Worm (Caenorhabditis elegans) whole organism, L1 larva: ENCODE measurements around the gene F25B5.3.
A peak's percentile ranks its signal among the peaks of the same experiment; 100 is the strongest.

Experiments used
- C16A3.4 ChIP-seq: fragments of 150-350 bp; optimal IDR thresholded peaks from 2 replicates; lab custom pipeline; 2014; ENCODE audit warnings: missing biosample characterization, missing genetic modification characterization
- F16B12.6 ChIP-seq: fragments of 150-350 bp; optimal IDR thresholded peaks from 2 replicates; lab custom pipeline; 2014; ENCODE audit warnings: missing biosample characterization, missing genetic modification characterization
- aha-1 ChIP-seq: fragments of 150-350 bp; optimal IDR thresholded peaks from 2 replicates; lab custom pipeline; 2014; ENCODE audit warnings: missing biosample characterization, missing genetic modification characterization
- alr-1 ChIP-seq: fragments of 200-800 bp; sonication (Bioruptor generic); optimal IDR thresholded peaks from 2 replicates; lab custom pipeline; 2018; ENCODE audit warnings: borderline replicate concordance, mild to moderate bottlenecking, missing genetic modification characterization, missing compliant biosample characterization
- ceh-88 ChIP-seq: fragments of 200-800 bp; sonication (Bioruptor generic); IDR thresholded peaks from 2 replicates; pipeline ENCODE4 v1.3.6; 2022; ENCODE audit warnings: missing genetic modification characterization, missing compliant biosample characterization
- dpl-1 ChIP-seq, 3 experiments: fragments of 150-350 bp in 2 of 3; sonication (generic microtip) in 1 of 3; optimal IDR thresholded peaks; 2 replicates each; lab custom pipeline; 2014 to 2017; ENCODE audit warnings: missing biosample characterization in 3 of 3, missing genetic modification characterization in 3 of 3, missing genetic modification reagents in 3 of 3
- efl-1 ChIP-seq, 4 experiments: fragments of 150-350 bp; optimal IDR thresholded peaks in 3 of 4; peaks in 1 of 4; 1 replicate in 1 of 4; 2 replicates in 3 of 4; lab custom pipeline; 2014; ENCODE audit warnings: missing biosample characterization in 2 of 4, missing genetic modification characterization in 2 of 4, missing genetic modification reagents in 2 of 4
- efl-3 ChIP-seq: fragments of 200-800 bp; sonication (Bioruptor generic); optimal IDR thresholded peaks from 2 replicates; lab custom pipeline; 2018; ENCODE audit warnings: mild to moderate bottlenecking, missing genetic modification characterization, missing compliant biosample characterization
- fkh-4 ChIP-seq: sonication (generic microtip); optimal IDR thresholded peaks from 2 replicates; lab custom pipeline; 2016; ENCODE audit warnings: missing compliant biosample characterization, missing genetic modification characterization, borderline replicate concordance
- fos-1 ChIP-seq: fragments of 150-350 bp; optimal IDR thresholded peaks from 2 replicates; lab custom pipeline; 2014; ENCODE audit warnings: missing biosample characterization, missing genetic modification characterization
- grh-1 ChIP-seq: fragments of 200-800 bp; sonication (Bioruptor generic); IDR thresholded peaks from 2 replicates; pipeline ENCODE4 v1.3.6; 2022; ENCODE audit warnings: missing genetic modification reagents, missing genetic modification characterization, missing compliant biosample characterization
- hlh-17 ChIP-seq: fragments of 200-800 bp; sonication (Bioruptor generic); optimal IDR thresholded peaks from 2 replicates; lab custom pipeline; 2018; ENCODE audit warnings: missing genetic modification characterization, mild to moderate bottlenecking, missing compliant biosample characterization, moderate library complexity, borderline replicate concordance
- hpl-2 ChIP-seq: fragments of 150-350 bp; optimal IDR thresholded peaks from 2 replicates; lab custom pipeline; 2014; ENCODE audit warnings: missing biosample characterization, missing genetic modification reagents, missing genetic modification characterization
- irx-1 ChIP-seq: sonication (generic microtip); optimal IDR thresholded peaks from 2 replicates; lab custom pipeline; 2016; ENCODE audit warnings: missing genetic modification characterization, missing compliant biosample characterization
- isw-1 ChIP-seq: fragments of 200-800 bp; sonication (Bioruptor generic); IDR thresholded peaks from 2 replicates; pipeline ENCODE4 v1.3.6; 2022; ENCODE audit warnings: missing genetic modification characterization, missing compliant biosample characterization
- jun-1 ChIP-seq: fragments of 150-350 bp; optimal IDR thresholded peaks from 2 replicates; lab custom pipeline; 2014; ENCODE audit warnings: missing biosample characterization, missing genetic modification reagents, missing genetic modification characterization
- lin-14 ChIP-seq: fragments of 200-800 bp; sonication (Bioruptor generic); optimal IDR thresholded peaks from 2 replicates; lab custom pipeline; 2018; ENCODE audit warnings: mild to moderate bottlenecking, missing genetic modification characterization, moderate library complexity, missing compliant biosample characterization
- lin-15B ChIP-seq: fragments of 150-350 bp; sonication (generic microtip); optimal IDR thresholded peaks from 3 replicates; lab custom pipeline; 2014; ENCODE audit warnings: missing biosample characterization, missing genetic modification characterization
- lin-39 ChIP-seq: fragments of 150-350 bp; optimal IDR thresholded peaks from 2 replicates; lab custom pipeline; 2014; ENCODE audit warnings: missing biosample characterization, missing genetic modification reagents, missing genetic modification characterization
- mdl-1 ChIP-seq, 2 experiments: fragments of 150-350 bp; optimal IDR thresholded peaks; 2 replicates each; lab custom pipeline; 2014 to 2017; ENCODE audit warnings: missing biosample characterization in 2 of 2, missing genetic modification characterization in 2 of 2, inconsistent platforms in 1 of 2
- mep-1 ChIP-seq: fragments of 150-350 bp; optimal IDR thresholded peaks from 2 replicates; lab custom pipeline; 2014; ENCODE audit warnings: missing biosample characterization, missing genetic modification characterization
- nhr-11 ChIP-seq: fragments of 150-350 bp; optimal IDR thresholded peaks from 2 replicates; lab custom pipeline; 2014; ENCODE audit warnings: missing biosample characterization, missing genetic modification characterization
- nhr-12 ChIP-seq: sonication (generic microtip); optimal IDR thresholded peaks from 2 replicates; lab custom pipeline; 2017; ENCODE audit warnings: missing biosample characterization, missing genetic modification characterization
- nhr-71 ChIP-seq: sonication (generic microtip); optimal IDR thresholded peaks from 2 replicates; lab custom pipeline; 2016; ENCODE audit warnings: mild to moderate bottlenecking, missing genetic modification characterization, moderate library complexity, missing compliant biosample characterization
- nhr-76 ChIP-seq: sonication (generic microtip); optimal IDR thresholded peaks from 2 replicates; lab custom pipeline; 2017; ENCODE audit warnings: missing biosample characterization, missing genetic modification characterization
- nhr-85 ChIP-seq: sonication (generic microtip); peaks from one replicate; lab custom pipeline; 2016; ENCODE audit warnings: missing genetic modification characterization, inconsistent platforms, missing compliant biosample characterization
- pax-3 ChIP-seq: fragments of 200-800 bp; sonication (Bioruptor generic); optimal IDR thresholded peaks from 2 replicates; lab custom pipeline; 2018; ENCODE audit warnings: mild to moderate bottlenecking, missing genetic modification characterization, moderate library complexity, missing compliant biosample characterization
- skn-1 ChIP-seq: fragments of 150-350 bp; optimal IDR thresholded peaks from 2 replicates; lab custom pipeline; 2014; ENCODE audit warnings: missing biosample characterization, missing genetic modification characterization
- snu-23 ChIP-seq: sonication (generic microtip); optimal IDR thresholded peaks from 2 replicates; lab custom pipeline; 2016; ENCODE audit warnings: missing genetic modification characterization, missing compliant biosample characterization
- sox-4 ChIP-seq: sonication (generic microtip); optimal IDR thresholded peaks from 2 replicates; lab custom pipeline; 2016; ENCODE audit warnings: missing genetic modification characterization, missing compliant biosample characterization
- sptf-1 ChIP-seq: fragments of 150-350 bp; optimal IDR thresholded peaks from 2 replicates; lab custom pipeline; 2014; ENCODE audit warnings: missing biosample characterization, missing genetic modification characterization
- sup-37 ChIP-seq: fragments of 200-800 bp; sonication (Bioruptor generic); optimal IDR thresholded peaks from 2 replicates; lab custom pipeline; 2018; ENCODE audit warnings: mild to moderate bottlenecking, missing genetic modification characterization, missing compliant biosample characterization
- swsn-7 ChIP-seq: sonication (generic microtip); optimal IDR thresholded peaks from 2 replicates; lab custom pipeline; 2016; ENCODE audit warnings: missing genetic modification characterization, missing compliant biosample characterization
- tbx-2 ChIP-seq: sonication (generic microtip); optimal IDR thresholded peaks from 2 replicates; lab custom pipeline; 2016; ENCODE audit warnings: missing genetic modification characterization, missing compliant biosample characterization
- tlp-1 ChIP-seq: fragments of 150-350 bp; optimal IDR thresholded peaks from 2 replicates; lab custom pipeline; 2014; ENCODE audit warnings: missing biosample characterization, missing genetic modification characterization
- zip-4 ChIP-seq: fragments of 200-800 bp; sonication (Bioruptor generic); optimal IDR thresholded peaks from 2 replicates; lab custom pipeline; 2018; ENCODE audit warnings: mild to moderate bottlenecking, missing genetic modification characterization, moderate library complexity, missing compliant biosample characterization
- ztf-11 ChIP-seq, 2 experiments: sonication (generic microtip); optimal IDR thresholded peaks; 2 replicates each; lab custom pipeline; 2016 to 2017; ENCODE audit warnings: missing genetic modification characterization in 2 of 2, missing biosample characterization in 1 of 2, missing compliant biosample characterization in 1 of 2

The F25B5.3 gene

DNA sequence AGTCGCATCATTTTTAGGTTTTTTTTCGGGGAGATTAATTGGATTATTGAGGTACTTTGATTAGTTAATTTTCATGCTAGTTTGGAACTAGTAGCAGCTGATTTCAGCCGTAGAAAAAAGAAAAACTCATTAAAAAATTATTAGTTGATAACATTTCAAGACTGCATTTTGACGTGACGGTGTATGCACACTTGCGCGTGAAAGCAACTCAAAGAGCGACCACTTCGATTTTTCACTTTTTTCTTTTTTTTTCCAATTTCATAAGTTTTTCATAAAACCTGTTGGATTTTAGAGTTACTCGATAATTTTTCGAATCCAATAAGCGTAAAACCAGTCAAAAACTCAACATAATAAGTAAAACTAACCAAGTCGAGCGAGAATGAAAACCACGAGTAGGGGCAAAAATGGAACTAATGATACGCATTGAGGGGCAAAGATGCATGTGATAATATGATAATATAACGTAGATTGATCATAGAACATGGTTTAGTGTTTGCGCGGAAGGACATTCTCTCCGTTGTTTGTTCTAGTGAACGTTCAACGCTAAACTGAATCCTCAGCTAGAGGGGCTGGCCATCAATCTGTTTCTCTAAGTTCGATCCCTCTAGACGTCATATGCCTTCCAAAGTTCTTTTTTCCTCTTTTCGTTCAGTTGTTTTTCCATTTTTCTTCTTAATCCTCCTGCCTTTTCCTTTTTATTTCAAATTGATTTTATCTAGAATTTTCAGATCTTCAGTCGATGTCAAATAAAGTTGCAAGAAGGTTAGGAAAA, at the start of gene F25B5.3, which contains the start of gene F25B5.6 (continued):
- TF ChIP-seq ztf-11 (tag; optimal IDR thresholded peaks at IDR 0.05; lab: Kevin White, UChicago) (no peak), sptf-1 (tag; lab: Kevin White, UChicago) (no peak), isw-1 (GFP tag; lab: Robert Waterston, UW) (no peak), dpl-1 (GFP tag; optimal IDR thresholded peaks at IDR 0.05; lab: Kevin White, UChicago) (peak in 2 of 3 experiments; percentile 12 to 50), jun-1 (tag; lab: Kevin White, UChicago) (no peak), lin-14 (GFP tag; lab: Kevin White, UChicago) (peak; percentile 51), swsn-7 (tag; lab: Kevin White, UChicago) (peak; percentile 10), nhr-11 (no peak), sup-37 (GFP tag; lab: Kevin White, UChicago) (no peak), mep-1 (peak; percentile 61), tbx-2 (tag; lab: Kevin White, UChicago) (no peak), fos-1 (tag; lab: Kevin White, UChicago) (no peak), skn-1 (tag; lab: Kevin White, UChicago) (peak; percentile 53), tlp-1 (tag; lab: Kevin White, UChicago) (no peak), mdl-1 (tag; optimal IDR thresholded peaks at IDR 0.05; lab: Kevin White, UChicago) (no peak), grh-1 (GFP tag; lab: Robert Waterston, UW) (no peak), efl-3 (no peak), C16A3.4 (tag; lab: Kevin White, UChicago) (peak; percentile 38), ceh-88 (GFP tag; lab: Robert Waterston, UW) (no peak), nhr-71 (tag; lab: Kevin White, UChicago) (peak; percentile 57), nhr-85 (tag; lab: Kevin White, UChicago) (peak; percentile 79), snu-23 (GFP tag; lab: Kevin White, UChicago) (peak; percentile 58), alr-1 (no peak), irx-1 (tag; lab: Kevin White, UChicago) (no peak), pax-3 (tag; lab: Kevin White, UChicago) (no peak), F16B12.6 (tag; lab: Kevin White, UChicago) (peak; percentile 83), aha-1 (tag; lab: Kevin White, UChicago) (no peak), lin-15B (no peak), sox-4 (tag; lab: Kevin White, UChicago) (no peak), lin-39 (tag; lab: Kevin White, UChicago) (no peak), nhr-12 (no peak), nhr-76 (tag; lab: Kevin White, UChicago) (no peak), hlh-17 (GFP tag; lab: Kevin White, UChicago) (no peak)

DNA sequence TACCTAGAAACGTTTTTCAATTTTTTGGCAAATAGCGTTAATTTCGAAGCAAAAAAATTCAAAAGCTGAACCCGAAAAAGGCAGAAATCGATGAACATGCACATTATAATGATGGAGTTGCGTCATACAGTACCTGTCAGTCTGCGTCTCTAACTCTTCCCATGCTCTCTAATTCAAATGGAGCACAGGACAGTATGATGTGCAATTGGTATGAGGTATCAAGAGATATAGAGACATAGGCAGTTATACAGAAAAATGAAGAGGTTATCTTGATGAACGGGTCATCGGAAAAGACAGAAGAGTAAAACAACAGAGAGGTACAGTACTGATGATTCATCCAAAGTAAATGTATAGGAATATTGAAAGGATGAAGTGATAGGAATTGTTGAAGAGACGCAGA, 48.0 kb upstream of the F25B5.3 start:
- TF ChIP-seq hpl-2 (GFP tag; lab: Kevin White, UChicago) (no peak), nhr-85 (tag; lab: Kevin White, UChicago) (no peak), fkh-4 (no peak), grh-1 (GFP tag; lab: Robert Waterston, UW) (no peak), efl-1 (optimal IDR thresholded peaks at IDR 0.05; lab: Kevin White, UChicago) (no peak), efl-1 (GFP tag; optimal IDR thresholded peaks at IDR 0.05 in 1 of 2; lab: Kevin White, UChicago) (peak in 1 of 2 experiments; percentile 87)

DNA sequence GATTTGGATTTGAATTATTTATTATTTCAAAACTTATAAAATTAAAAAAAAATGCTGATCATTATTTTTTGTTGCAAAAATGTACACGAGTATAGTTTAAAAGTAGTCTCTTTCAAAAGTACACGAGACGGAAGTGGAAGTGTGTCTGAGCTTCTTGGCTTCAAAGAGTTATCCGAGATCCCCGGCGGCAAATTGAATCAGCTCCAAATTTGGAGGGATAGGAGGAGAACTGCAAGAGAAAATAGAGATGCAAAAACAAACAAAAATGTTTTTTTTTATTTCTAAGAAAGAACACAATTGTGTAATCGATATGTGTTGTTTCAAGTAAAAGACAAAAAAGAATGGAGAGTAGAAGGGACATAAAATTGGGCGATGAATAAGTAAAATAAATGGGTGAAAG, 46.1 kb upstream of the F25B5.3 start:
- TF ChIP-seq lin-14 (GFP tag; lab: Kevin White, UChicago) (peak; percentile 54), zip-4 (GFP tag; lab: Kevin White, UChicago) (no peak)
- TF ChIP-seq, all 84 proteins: peak for 1
